Worm (Caenorhabditis elegans): ENCODE results near the gene F38C2.7.
"Not testable (repeated sequence)": the region's sequence is repeated elsewhere in the genome, so short reads cannot be mapped to it uniquely, and the experiment has no call there.

F38C2.7 gene

ce11 chrIV:16310103-16310502, 32.9 kb upstream of the F38C2.7 start:
- TF ChIP-seq unc-86 (tag; optimal IDR thresholded peaks at IDR 0.05) (no peak), ztf-11 (tag; optimal IDR thresholded peaks at IDR 0.05) (no peak), zip-4 (GFP tag; optimal IDR thresholded peaks at IDR 0.05) (no peak)

ce11 chrIV:16307925-16308324, 30.7 kb upstream of the F38C2.7 start, which contains the start of gene rac-2:
TSS of gene rac-2 (plus strand) at chrIV:16308225.
- TF ChIP-seq nhr-20, tbx-2, rnt-1 (tag; optimal IDR thresholded peaks at IDR 0.05): not testable (repeated sequence)

ce11 chrIV:16306918-16307317, 29.7 kb upstream of the F38C2.7 start:
- no peak for TF ChIP-seq lin-35 (GFP tag; optimal IDR thresholded peaks at IDR 0.05)
- no peak for TF ChIP-seq blmp-1 (tag; optimal IDR thresholded peaks at IDR 0.05)
- no peak for TF ChIP-seq ztf-11 (tag; optimal IDR thresholded peaks at IDR 0.05)
- no peak for TF ChIP-seq ceh-88 (GFP tag; IDR thresholded peaks at IDR 0.05)
- TF ChIP-seq nhr-84 (tag; optimal IDR thresholded peaks at IDR 0.05): no peak
- no peak for TF ChIP-seq ceh-90 (tag; optimal IDR thresholded peaks at IDR 0.05)
- TF ChIP-seq sptf-1 (tag; optimal IDR thresholded peaks at IDR 0.05): no peak
- no peak for TF ChIP-seq skn-1 (tag; optimal IDR thresholded peaks at IDR 0.05)
- no peak for TF ChIP-seq grh-1 (GFP tag; IDR thresholded peaks at IDR 0.05)
- no peak for TF ChIP-seq C04F5.9 (tag; optimal IDR thresholded peaks at IDR 0.05)
- no peak for TF ChIP-seq mab-9 (GFP tag; IDR thresholded peaks at IDR 0.05)
- no peak for TF ChIP-seq mdl-1 (tag; optimal IDR thresholded peaks at IDR 0.05)
- TF ChIP-seq dsc-1 (tag; optimal IDR thresholded peaks at IDR 0.05): no peak
- no peak for TF ChIP-seq ceh-82 (tag; optimal IDR thresholded peaks at IDR 0.05)
- TF ChIP-seq sox-4 (tag; optimal IDR thresholded peaks at IDR 0.05): no peak
- no peak for TF ChIP-seq unc-86 (tag; optimal IDR thresholded peaks at IDR 0.05)
- no peak for TF ChIP-seq aha-1 (tag; optimal IDR thresholded peaks at IDR 0.05)
- no peak for TF ChIP-seq lin-14 (GFP tag; optimal IDR thresholded peaks at IDR 0.05)
- TF ChIP-seq mep-1 (tag; optimal IDR thresholded peaks at IDR 0.05): no peak

ce11 chrIV:16298851-16299250, 21.7 kb upstream of the F38C2.7 start, which contains the start of gene srz-72:
TSS of gene srz-72 (plus strand) at chrIV:16299151.
- TF ChIP-seq efl-3 (GFP tag; optimal IDR thresholded peaks at IDR 0.05): no peak
- no peak for TF ChIP-seq ets-5 (GFP tag; IDR thresholded peaks at IDR 0.05)
- TF ChIP-seq lin-35 (GFP tag; optimal IDR thresholded peaks at IDR 0.05): no peak
- no peak for TF ChIP-seq ces-1 (GFP tag; optimal IDR thresholded peaks at IDR 0.05)
- TF ChIP-seq zip-4 (GFP tag; optimal IDR thresholded peaks at IDR 0.05): no peak
- no peak for TF ChIP-seq unc-62 (GFP tag; optimal IDR thresholded peaks at IDR 0.05)
- no peak for TF ChIP-seq nhr-77 (tag; optimal IDR thresholded peaks at IDR 0.05)
- no peak for TF ChIP-seq mab-9 (GFP tag; IDR thresholded peaks at IDR 0.05)
- no peak for TF ChIP-seq hlh-17 (GFP tag; optimal IDR thresholded peaks at IDR 0.05; ENCODE audit: borderline replicate concordance)
- no peak for TF ChIP-seq sup-37 (GFP tag; optimal IDR thresholded peaks at IDR 0.05)
- TF ChIP-seq ztf-11 (tag; optimal IDR thresholded peaks at IDR 0.05): no peak

ce11 chrIV:16293889-16294288, 16.7 kb upstream of the F38C2.7 start:
- TF ChIP-seq efl-1 (optimal IDR thresholded peaks at IDR 0.05): no peak
- TF ChIP-seq efl-1 (GFP tag; optimal IDR thresholded peaks at IDR 0.05 in 1 of 2): peak in 1 of 2 experiments; percentile 18
- peak; percentile 34 for TF ChIP-seq elt-2 (tag; optimal IDR thresholded peaks at IDR 0.05)
- no peak for TF ChIP-seq lir-3 (tag; optimal IDR thresholded peaks at IDR 0.05; ENCODE audit: poor library complexity)
- no peak for TF ChIP-seq nhr-11 (tag; optimal IDR thresholded peaks at IDR 0.05)

Data from whole organism, L1 larva.